Worm (Caenorhabditis elegans): ENCODE data around the gene oops-1.

DNA sequence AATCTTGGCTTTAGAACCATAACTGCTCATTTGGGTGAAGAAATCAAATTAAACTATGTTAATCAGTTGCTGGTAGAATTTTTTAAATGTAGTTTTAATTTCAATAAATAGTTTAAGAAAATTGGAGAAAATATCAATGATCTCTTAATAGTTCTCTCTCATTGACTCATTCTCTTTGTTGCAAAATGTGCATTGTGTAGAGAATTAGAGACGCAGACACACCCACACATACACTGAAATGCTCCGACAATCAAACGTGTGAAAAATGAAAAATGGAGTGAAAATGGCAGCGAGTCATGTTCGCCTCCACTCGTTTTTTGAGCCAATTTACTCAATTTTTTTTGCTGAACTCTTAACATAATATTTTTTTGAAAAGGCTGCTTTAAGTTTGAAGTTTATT, 7.0 kb upstream of the oops-1 start:
- TF ChIP-seq ceh-36 (tag; optimal IDR thresholded peaks at IDR 0.05) = no peak
- no peak for TF ChIP-seq B0310.2 (tag; optimal IDR thresholded peaks at IDR 0.05)
- no peak for TF ChIP-seq sea-1 (GFP tag; conservative IDR thresholded peaks at IDR 0.05)
- TF ChIP-seq ama-1 (optimal IDR thresholded peaks at IDR 0.05) = no peak
- no peak for TF ChIP-seq ceh-13 (GFP tag; optimal IDR thresholded peaks at IDR 0.05)
- TF ChIP-seq flt-1 (GFP tag; IDR thresholded peaks at IDR 0.05) = no peak
- no peak for TF ChIP-seq scrt-1 (GFP tag; IDR thresholded peaks at IDR 0.05)
- TF ChIP-seq pes-1 (GFP tag; IDR thresholded peaks at IDR 0.05) = no peak
- TF ChIP-seq ets-7 (tag; optimal IDR thresholded peaks at IDR 0.05) = no peak
- TF ChIP-seq tbx-37 (GFP tag; conservative IDR thresholded peaks at IDR 0.05) = no peak
- no peak for TF ChIP-seq tbx-11 (GFP tag; IDR thresholded peaks at IDR 0.05)
- no peak for TF ChIP-seq F13C5.2 (tag; optimal IDR thresholded peaks at IDR 0.05)
- TF ChIP-seq aly-1 (tag; optimal IDR thresholded peaks at IDR 0.05) = no peak
